Fruit fly (Drosophila melanogaster): ENCODE measurements around the gene RabGGTb.
A peak's percentile ranks its signal among the peaks of the same experiment; 100 is the strongest.

Gene RabGGTb

dm6 chr2L:2888859-2889443, 10.0 kb downstream of the RabGGTb start (continued):
- TF ChIP-seq CG8119 (GFP tag; IDR thresholded peaks at IDR 0.05) (no peak), spab (GFP tag; optimal IDR thresholded peaks at IDR 0.05) (no peak), CG31627 (GFP tag; optimal IDR thresholded peaks at IDR 0.05) (no peak), fkh (GFP tag; optimal IDR thresholded peaks at IDR 0.05) (peak; percentile 47), svp (GFP tag) (peak; percentile 81), CG6854 (GFP tag; optimal IDR thresholded peaks at IDR 0.05) (no peak), CG16779 (tag; optimal IDR thresholded peaks at IDR 0.05) (peak; percentile 45), dac (GFP tag; optimal IDR thresholded peaks at IDR 0.05) (no peak), CG3032 (tag; optimal IDR thresholded peaks at IDR 0.05) (no peak), vri (GFP tag; optimal IDR thresholded peaks at IDR 0.05) (peak; percentile 50), CG7368 (GFP tag; optimal IDR thresholded peaks at IDR 0.05) (no peak), CG6163 (GFP tag; IDR thresholded peaks at IDR 0.05) (no peak), Eip93F (GFP tag; optimal IDR thresholded peaks at IDR 0.05) (no peak), CG3919 (GFP tag; optimal IDR thresholded peaks at IDR 0.05) (peak; percentile 1), CG6276 (GFP tag; optimal IDR thresholded peaks at IDR 0.05) (peak; percentile 63), CG8632 (GFP tag; optimal IDR thresholded peaks at IDR 0.05) (no peak), CG8319 (GFP tag; optimal IDR thresholded peaks at IDR 0.05) (no peak), CG11762 (GFP tag; optimal IDR thresholded peaks at IDR 0.05; ENCODE audit: insufficient read depth) (no peak), CG6792 (GFP tag; optimal IDR thresholded peaks at IDR 0.05) (no peak), net (GFP tag; optimal IDR thresholded peaks at IDR 0.05) (no peak), Lpt (GFP tag; optimal IDR thresholded peaks at IDR 0.05) (peak; percentile 14), CG32006 (GFP tag; optimal IDR thresholded peaks at IDR 0.05) (no peak), Smox (GFP tag; optimal IDR thresholded peaks at IDR 0.05) (no peak), dsx (GFP tag; optimal IDR thresholded peaks at IDR 0.05; ENCODE audit: poor library complexity, severe bottlenecking) (peak; percentile 39), topi (GFP tag; optimal IDR thresholded peaks at IDR 0.05) (no peak), Sox14 (GFP tag; optimal IDR thresholded peaks at IDR 0.05) (peak; percentile 4), acj6 (GFP tag; optimal IDR thresholded peaks at IDR 0.05) (no peak), salr (GFP tag; optimal IDR thresholded peaks at IDR 0.05) (no peak), Ets21C (GFP tag; optimal IDR thresholded peaks at IDR 0.05) (no peak), CG4318 (GFP tag; optimal IDR thresholded peaks at IDR 0.05) (no peak)

- TF ChIP-seq fkh (GFP tag; optimal IDR thresholded peaks at IDR 0.05) (peak; percentile 61), CG11902 (GFP tag; optimal IDR thresholded peaks at IDR 0.05) (no peak)
Observed at dm6 chr2L:2891200-2891599, 12.3 kb downstream of the RabGGTb start.

dm6 chr2L:2894356-2894755, 15.4 kb downstream of the RabGGTb start:
- TF ChIP-seq vri (GFP tag; optimal IDR thresholded peaks at IDR 0.05) (no peak), spab (GFP tag; optimal IDR thresholded peaks at IDR 0.05) (no peak), CG9139 (GFP tag; optimal IDR thresholded peaks at IDR 0.05) (no peak), achi (GFP tag; optimal IDR thresholded peaks at IDR 0.05) (no peak), CG8632 (GFP tag; optimal IDR thresholded peaks at IDR 0.05) (no peak), CG4318 (GFP tag; optimal IDR thresholded peaks at IDR 0.05) (no peak), pdm3 (GFP tag; optimal IDR thresholded peaks at IDR 0.05) (no peak), CG11902 (GFP tag; optimal IDR thresholded peaks at IDR 0.05) (no peak), CG16779 (tag; optimal IDR thresholded peaks at IDR 0.05) (no peak), Eip93F (GFP tag; optimal IDR thresholded peaks at IDR 0.05) (no peak), CG6792 (GFP tag; optimal IDR thresholded peaks at IDR 0.05) (no peak), CG10669 (GFP tag; optimal IDR thresholded peaks at IDR 0.05) (no peak), CG11762 (GFP tag; optimal IDR thresholded peaks at IDR 0.05; ENCODE audit: insufficient read depth) (no peak), Sox14 (GFP tag; optimal IDR thresholded peaks at IDR 0.05) (no peak), lz (GFP tag; optimal IDR thresholded peaks at IDR 0.05) (no peak), CG6163 (GFP tag; IDR thresholded peaks at IDR 0.05) (no peak), CG8119 (GFP tag; IDR thresholded peaks at IDR 0.05) (no peak), ss (GFP tag; optimal IDR thresholded peaks at IDR 0.05) (no peak)

Data from whole organism, prepupa.